Fruit fly (Drosophila melanogaster) whole organism, prepupa: ENCODE results near the gene MTF-1.
A peak's percentile ranks its signal among the peaks of the same experiment; 100 is the strongest.

Experiments
- CG10631 ChIP-seq: fragments of 200-800 bp; sonication (Bioruptor generic); optimal IDR thresholded peaks from 2 replicates; lab custom pipeline; 2016; ENCODE audit warnings: missing biosample characterization, missing genetic modification characterization
- CG10669 ChIP-seq: fragments of 200-800 bp; sonication (Bioruptor generic); optimal IDR thresholded peaks from 3 replicates; lab custom pipeline; 2018; ENCODE audit warnings: missing biosample characterization, mild to moderate bottlenecking, missing genetic modification characterization, moderate library complexity
- CG11294 ChIP-seq: fragments of 200-800 bp; sonication (Bioruptor generic); IDR thresholded peaks from 2 replicates; pipeline ENCODE4 v1.3.6; 2022; ENCODE audit warnings: missing biosample characterization, missing genetic modification characterization
- CG11762 ChIP-seq: fragments of 200-800 bp; sonication (Bioruptor generic); optimal IDR thresholded peaks from 3 replicates; lab custom pipeline; 2016; ENCODE audit warnings: missing biosample characterization, missing genetic modification characterization; ENCODE audit not compliant: insufficient read depth
- CG11902 ChIP-seq: fragments of 200-800 bp; sonication (Bioruptor generic); optimal IDR thresholded peaks from 3 replicates; lab custom pipeline; 2016; ENCODE audit warnings: missing biosample characterization, missing genetic modification characterization
- CG15336 ChIP-seq: fragments of 200-800 bp; sonication (Bioruptor generic); IDR thresholded peaks from 2 replicates; pipeline ENCODE4 v1.3.6; 2022; ENCODE audit warnings: missing biosample characterization, missing genetic modification characterization
- CG1621 ChIP-seq: fragments of 200-800 bp; sonication (Bioruptor generic); optimal IDR thresholded peaks from 3 replicates; lab custom pipeline; 2018; ENCODE audit warnings: missing biosample characterization, mild to moderate bottlenecking, missing genetic modification characterization
- CG16779 ChIP-seq: fragments of 200-800 bp; sonication (Bioruptor generic); optimal IDR thresholded peaks from 3 replicates; lab custom pipeline; 2017; ENCODE audit warnings: missing biosample characterization, mild to moderate bottlenecking, missing genetic modification characterization
- CG31627 ChIP-seq: fragments of 200-800 bp; sonication (Bioruptor generic); optimal IDR thresholded peaks from 3 replicates; lab custom pipeline; 2016; ENCODE audit warnings: missing biosample characterization, missing genetic modification characterization
- CG32006 ChIP-seq: fragments of 200-800 bp; sonication (Bioruptor generic); optimal IDR thresholded peaks from 3 replicates; lab custom pipeline; 2017; ENCODE audit warnings: missing biosample characterization, mild to moderate bottlenecking, missing genetic modification characterization
- CG34406 ChIP-seq: fragments of 200-800 bp; sonication (Bioruptor generic); optimal IDR thresholded peaks from 3 replicates; lab custom pipeline; 2016; ENCODE audit warnings: missing biosample characterization, missing genetic modification characterization
- CG3919 ChIP-seq: fragments of 200-800 bp; sonication (Bioruptor generic); optimal IDR thresholded peaks from 3 replicates; lab custom pipeline; 2016; ENCODE audit warnings: missing biosample characterization, missing genetic modification characterization
- CG4318 ChIP-seq: fragments of 200-800 bp; sonication (Bioruptor generic); optimal IDR thresholded peaks from 3 replicates; lab custom pipeline; 2017; ENCODE audit warnings: missing biosample characterization, mild to moderate bottlenecking, missing genetic modification characterization
- CG6163 ChIP-seq: fragments of 200-800 bp; sonication (Bioruptor generic); IDR thresholded peaks from 3 replicates; pipeline ENCODE4 v1.3.6; 2022; ENCODE audit warnings: missing biosample characterization, missing genetic modification characterization
- CG6276 ChIP-seq: fragments of 200-800 bp; sonication (Bioruptor generic); optimal IDR thresholded peaks from 2 replicates; lab custom pipeline; 2017; ENCODE audit warnings: missing biosample characterization, mild to moderate bottlenecking, missing genetic modification characterization
- CG6792 ChIP-seq: fragments of 200-800 bp; sonication (Bioruptor generic); optimal IDR thresholded peaks from 3 replicates; lab custom pipeline; 2016; ENCODE audit warnings: missing biosample characterization, missing genetic modification characterization
- CG6854 ChIP-seq: fragments of 200-800 bp; sonication (Bioruptor generic); optimal IDR thresholded peaks from 2 replicates; lab custom pipeline; 2017; ENCODE audit warnings: missing biosample characterization, mild to moderate bottlenecking, missing genetic modification characterization
- CG8119 ChIP-seq: fragments of 200-800 bp; sonication (Bioruptor generic); IDR thresholded peaks from 3 replicates; pipeline ENCODE4 v1.3.6; 2022; ENCODE audit warnings: missing biosample characterization, missing genetic modification characterization
- CG8319 ChIP-seq: fragments of 200-800 bp; sonication (Bioruptor generic); optimal IDR thresholded peaks from 3 replicates; lab custom pipeline; 2016; ENCODE audit warnings: missing biosample characterization, missing genetic modification characterization
- CG8632 ChIP-seq: fragments of 200-800 bp; sonication (Bioruptor generic); optimal IDR thresholded peaks from 3 replicates; lab custom pipeline; 2016; ENCODE audit warnings: missing biosample characterization, missing genetic modification characterization
- CG9139 ChIP-seq: fragments of 200-800 bp; sonication (Bioruptor generic); optimal IDR thresholded peaks from 3 replicates; lab custom pipeline; 2017; ENCODE audit warnings: missing biosample characterization, mild to moderate bottlenecking, missing genetic modification characterization
- Eip93F ChIP-seq: fragments of 200-800 bp; sonication (Bioruptor generic); optimal IDR thresholded peaks from 2 replicates; lab custom pipeline; 2016; ENCODE audit warnings: missing biosample characterization, mild to moderate bottlenecking, missing genetic modification characterization
- Ets21C ChIP-seq: fragments of 200-800 bp; sonication (Bioruptor generic); optimal IDR thresholded peaks from 3 replicates; lab custom pipeline; 2016; ENCODE audit warnings: missing biosample characterization, missing genetic modification characterization
- Ets96B ChIP-seq: fragments of 200-800 bp; optimal IDR thresholded peaks from 2 replicates; lab custom pipeline; 2019; ENCODE audit warnings: missing biosample characterization, mild to moderate bottlenecking, missing genetic modification characterization, moderate library complexity
- Hr38 ChIP-seq: sonication (Bioruptor generic); optimal IDR thresholded peaks from 2 replicates; lab custom pipeline; 2016; ENCODE audit warnings: missing biosample characterization, missing genetic modification characterization
- Hr39 ChIP-seq: fragments of 200-800 bp; sonication (Bioruptor generic); optimal IDR thresholded peaks from 2 replicates; lab custom pipeline; 2016; ENCODE audit warnings: missing biosample characterization, missing genetic modification characterization
- Lpt ChIP-seq: fragments of 200-800 bp; sonication (Bioruptor generic); optimal IDR thresholded peaks from 3 replicates; lab custom pipeline; 2016; ENCODE audit warnings: missing biosample characterization, missing genetic modification characterization
- Met ChIP-seq: fragments of 200-800 bp; sonication (Bioruptor generic); optimal IDR thresholded peaks from 3 replicates; lab custom pipeline; 2016; ENCODE audit warnings: missing biosample characterization, missing genetic modification characterization
- OdsH ChIP-seq: fragments of 200-800 bp; sonication (Bioruptor generic); optimal IDR thresholded peaks from 3 replicates; lab custom pipeline; 2016; ENCODE audit warnings: missing biosample characterization, missing genetic modification characterization
- Smox ChIP-seq: fragments of 200-800 bp; sonication (Bioruptor generic); optimal IDR thresholded peaks from 3 replicates; lab custom pipeline; 2016; ENCODE audit warnings: missing biosample characterization, missing genetic modification characterization
- Sox14 ChIP-seq: fragments of 200-800 bp; sonication (Bioruptor generic); optimal IDR thresholded peaks from 3 replicates; lab custom pipeline; 2016; ENCODE audit warnings: missing biosample characterization, missing genetic modification characterization
- Sox15 ChIP-seq: fragments of 200-800 bp; sonication (Bioruptor generic); optimal IDR thresholded peaks from 3 replicates; lab custom pipeline; 2016; ENCODE audit warnings: missing biosample characterization, missing genetic modification characterization
- acj6 ChIP-seq: fragments of 200-800 bp; sonication (Bioruptor generic); optimal IDR thresholded peaks from 3 replicates; lab custom pipeline; 2016; ENCODE audit warnings: missing biosample characterization, missing genetic modification characterization
- cyc ChIP-seq: fragments of 200-800 bp; sonication (Bioruptor generic); optimal IDR thresholded peaks from 3 replicates; lab custom pipeline; 2016; ENCODE audit warnings: missing biosample characterization, missing genetic modification characterization
- eg ChIP-seq: fragments of 200-800 bp; sonication (Bioruptor generic); IDR thresholded peaks from 3 replicates; pipeline ENCODE4 v1.3.6; 2022; ENCODE audit warnings: missing biosample characterization, missing genetic modification characterization
- esn ChIP-seq: fragments of 200-800 bp; sonication (Bioruptor generic); optimal IDR thresholded peaks from 2 replicates; lab custom pipeline; 2016; ENCODE audit warnings: missing biosample characterization, mild to moderate bottlenecking, missing genetic modification characterization, moderate library complexity
- lz ChIP-seq: fragments of 200-800 bp; sonication (Bioruptor generic); optimal IDR thresholded peaks from 3 replicates; lab custom pipeline; 2016; ENCODE audit warnings: missing biosample characterization, missing genetic modification characterization
- net ChIP-seq: fragments of 200-800 bp; sonication (Bioruptor generic); optimal IDR thresholded peaks from 3 replicates; lab custom pipeline; 2016; ENCODE audit warnings: missing biosample characterization, missing genetic modification characterization
- pdm3 ChIP-seq: fragments of 200-800 bp; sonication (Bioruptor generic); optimal IDR thresholded peaks from 3 replicates; lab custom pipeline; 2016; ENCODE audit warnings: missing biosample characterization, missing genetic modification characterization
- salr ChIP-seq, 2 experiments: fragments of 200-800 bp; sonication (Bioruptor generic); optimal IDR thresholded peaks; 3 replicates each; lab custom pipeline; 2016 to 2018; ENCODE audit warnings: missing biosample characterization in 2 of 2, missing genetic modification characterization in 2 of 2, mild to moderate bottlenecking in 1 of 2
- spab ChIP-seq: fragments of 200-800 bp; sonication (Bioruptor generic); optimal IDR thresholded peaks from 2 replicates; lab custom pipeline; 2017; ENCODE audit warnings: missing biosample characterization, mild to moderate bottlenecking, missing genetic modification characterization, missing genetic modification reagents
- ss ChIP-seq, 2 experiments: fragments of 200-800 bp; sonication (Bioruptor generic); optimal IDR thresholded peaks; 2 replicates in 1 of 2; 3 replicates in 1 of 2; lab custom pipeline; 2017 to 2018; ENCODE audit warnings: mild to moderate bottlenecking in 2 of 2, missing biosample characterization in 2 of 2, missing genetic modification characterization in 2 of 2, moderate library complexity in 1 of 2
- svp ChIP-seq: fragments of 200-800 bp; sonication (Bioruptor generic); peaks from one replicate; lab custom pipeline; 2016; ENCODE audit warnings: missing biosample characterization, missing genetic modification characterization
- topi ChIP-seq: fragments of 200-800 bp; sonication (Bioruptor generic); optimal IDR thresholded peaks from 3 replicates; lab custom pipeline; 2016; ENCODE audit warnings: missing biosample characterization, missing genetic modification characterization
- vri ChIP-seq: fragments of 200-800 bp; sonication (Bioruptor generic); optimal IDR thresholded peaks from 3 replicates; lab custom pipeline; 2016; ENCODE audit warnings: missing biosample characterization, mild to moderate bottlenecking, missing genetic modification characterization

The MTF-1 gene

DNA sequence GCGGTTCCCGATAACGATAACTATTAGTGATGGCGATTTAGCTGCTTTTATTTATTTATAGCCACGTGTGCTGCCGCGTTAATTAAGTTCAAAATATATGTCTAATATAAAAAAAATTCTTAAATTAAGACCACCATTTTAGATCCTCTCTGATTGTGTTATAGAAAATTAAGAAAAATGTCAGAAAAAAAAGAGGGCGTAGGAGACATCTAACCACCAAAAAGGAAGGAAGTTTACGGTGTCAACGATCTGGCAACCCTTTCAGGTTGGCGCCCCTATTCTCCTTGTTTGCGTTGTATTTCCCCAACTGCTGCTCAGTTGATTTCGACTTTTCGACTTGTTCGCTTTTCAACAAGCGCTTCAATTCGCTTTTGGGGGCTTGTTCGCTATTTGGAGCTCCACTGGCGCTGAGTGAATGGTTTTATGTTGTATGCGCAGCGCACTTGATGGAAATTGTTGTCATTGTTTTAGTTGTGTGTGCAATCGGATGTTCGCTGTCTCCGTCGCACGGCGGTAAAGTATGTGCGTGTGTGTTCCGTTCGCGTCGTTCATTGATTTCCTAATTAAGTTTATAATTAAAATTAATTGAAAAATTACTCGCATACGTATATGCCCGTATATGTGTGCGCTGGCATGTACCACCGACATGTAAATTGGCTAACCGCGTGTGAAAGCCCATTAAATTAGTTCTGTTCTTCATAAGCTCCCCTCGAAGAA is 30.8 kb downstream of the MTF-1 start, which contains the start of the genes CG3434 and CG44838 (continued):
- peak; percentile 68 for TF ChIP-seq OdsH (GFP tag; lab: Kevin White, UChicago)
- peak; percentile 77 for TF ChIP-seq acj6 (GFP tag; lab: Kevin White, UChicago)
- TF ChIP-seq CG8319 (GFP tag; lab: Kevin White, UChicago), result peak; percentile 33
- peak; percentile 81 for TF ChIP-seq Met (GFP tag; lab: Kevin White, UChicago)
- TF ChIP-seq CG31627 (GFP tag; lab: Kevin White, UChicago), result peak; percentile 77
- TF ChIP-seq CG4318 (GFP tag; lab: Kevin White, UChicago), result peak; percentile 48
- peak; percentile 2 for TF ChIP-seq CG9139 (GFP tag; lab: Kevin White, UChicago)
- peak; percentile 78 for TF ChIP-seq Smox (GFP tag; lab: Kevin White, UChicago)
- peak; percentile 72 for TF ChIP-seq Hr39 (GFP tag; lab: Kevin White, UChicago)
- TF ChIP-seq CG3919, result peak; percentile 76
- peak; percentile 69 for TF ChIP-seq cyc (GFP tag; lab: Kevin White, UChicago)
- TF ChIP-seq CG10669 (GFP tag; lab: Kevin White, UChicago), result peak; percentile 28
- TF ChIP-seq svp, result peak; percentile 90
- TF ChIP-seq CG34406 (GFP tag; lab: Kevin White, UChicago), result peak; percentile 62
- peak; percentile 37 for TF ChIP-seq CG1621 (tag; lab: Kevin White, UChicago)
- TF ChIP-seq CG11902 (GFP tag; lab: Kevin White, UChicago), result peak; percentile 21
- peak; percentile 54 for TF ChIP-seq vri (GFP tag; lab: Kevin White, UChicago)

DNA sequence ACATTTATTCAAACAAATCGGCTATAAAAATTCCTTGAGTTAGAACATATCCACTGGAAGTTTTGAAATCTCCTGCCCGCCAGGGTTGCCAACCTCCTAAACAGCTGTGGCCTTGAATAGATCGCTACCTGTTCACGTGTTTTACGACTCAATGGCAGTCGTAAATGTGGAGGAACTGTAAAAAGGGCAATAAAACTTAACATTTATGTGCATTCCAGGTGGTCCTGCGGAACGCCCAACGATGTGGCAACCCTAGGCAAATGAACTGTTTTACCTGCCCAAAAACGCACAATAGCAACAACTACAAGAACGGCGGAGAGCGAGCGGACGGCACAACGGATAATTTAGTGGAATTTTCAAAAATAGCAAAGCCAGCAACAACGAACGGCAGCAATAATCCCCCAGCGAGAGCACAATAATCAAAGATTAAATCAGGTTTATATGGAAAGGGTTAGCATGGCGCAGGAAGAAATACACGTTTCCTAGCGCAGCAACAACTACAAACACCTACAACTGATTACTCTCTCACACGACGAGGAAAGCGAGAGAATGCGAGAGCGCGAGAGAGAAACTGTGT is 31.6 kb downstream of the MTF-1 start:
- TF ChIP-seq Hr39 (GFP tag; lab: Kevin White, UChicago) (peak; percentile 50), salr (GFP tag; optimal IDR thresholded peaks at IDR 0.05; lab: Kevin White, UChicago) (peak in 1 of 2 experiments; percentile 7), CG6792 (GFP tag; lab: Kevin White, UChicago) (no peak), lz (GFP tag; lab: Kevin White, UChicago) (no peak), CG10631 (no peak), Ets96B (tag; lab: Kevin White, UChicago) (peak; percentile 27), CG6163 (peak; percentile 43; the same call in 1 of the 3 replicates), CG8119 (GFP tag; lab: Robert Waterston, UW) (no peak), Eip93F (GFP tag; lab: Kevin White, UChicago) (no peak), ss (GFP tag; optimal IDR thresholded peaks at IDR 0.05; lab: Kevin White, UChicago) (no peak), CG11294 (peak; percentile 36; the same call in 1 of the 2 replicates), CG11762 (GFP tag; lab: Kevin White, UChicago) (no peak), eg (GFP tag; lab: Robert Waterston, UW) (peak; percentile 62), CG31627 (GFP tag; lab: Kevin White, UChicago) (peak; percentile 7), Sox14 (peak; percentile 4), CG10669 (GFP tag; lab: Kevin White, UChicago) (peak; percentile 23), CG15336 (GFP tag; lab: Robert Waterston, UW) (peak; percentile 6; the same call in 1 of the 2 replicates), topi (GFP tag; lab: Kevin White, UChicago) (no peak), CG1621 (tag; lab: Kevin White, UChicago) (peak; percentile 47)
- TF ChIP-seq, all 60 proteins: peak for 11

DNA sequence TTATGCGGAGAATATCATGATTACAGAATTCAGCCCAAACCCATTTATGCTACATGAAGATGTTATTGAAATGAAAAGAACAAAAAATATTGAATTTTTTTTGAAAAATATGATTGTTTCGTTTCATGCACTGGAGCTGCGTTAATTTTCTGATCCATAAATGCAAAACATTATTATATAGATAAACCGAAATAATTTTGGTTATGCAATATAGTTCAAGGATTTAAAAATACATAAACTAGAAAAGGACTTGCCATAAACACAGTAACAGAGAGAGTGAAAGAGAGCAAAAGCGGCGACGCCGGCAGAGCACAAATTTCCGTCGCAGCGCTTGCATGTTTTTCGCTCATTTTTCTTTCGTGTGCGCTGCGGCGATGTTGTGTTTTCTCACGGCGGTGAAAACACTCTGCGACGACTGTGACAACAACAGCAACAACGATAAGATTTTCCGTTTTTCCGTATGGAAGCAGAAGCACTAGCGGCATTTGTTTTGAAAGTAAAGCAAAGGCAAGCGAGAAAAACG is 32.2 kb downstream of the MTF-1 start:
- TF ChIP-seq CG8119 (GFP tag; lab: Robert Waterston, UW) (peak; percentile 96), CG6276 (peak; percentile 97), CG6854 (GFP tag; lab: Kevin White, UChicago) (peak; percentile 85), eg (GFP tag; lab: Robert Waterston, UW) (peak; percentile 90), spab (GFP tag; lab: Kevin White, UChicago) (peak; percentile 85), Sox15 (GFP tag; lab: Kevin White, UChicago) (peak; percentile 56), ss (GFP tag; optimal IDR thresholded peaks at IDR 0.05; lab: Kevin White, UChicago) (peak; percentile 66 to 84), CG16779 (peak; percentile 90), CG3919 (peak; percentile 89), esn (GFP tag; lab: Kevin White, UChicago) (peak; percentile 93), vri (GFP tag; lab: Kevin White, UChicago) (peak; percentile 83), Hr38 (GFP tag; lab: Kevin White, UChicago) (no peak), CG4318 (GFP tag; lab: Kevin White, UChicago) (peak; percentile 88), Lpt (GFP tag; lab: Kevin White, UChicago) (peak; percentile 92), svp (peak; percentile 95), CG8632 (GFP tag; lab: Kevin White, UChicago) (peak; percentile 83), net (GFP tag; lab: Kevin White, UChicago) (peak; percentile 91), CG32006 (peak; percentile 96), pdm3 (GFP tag; lab: Kevin White, UChicago) (peak; percentile 91), Ets21C (peak; percentile 76)
